Fruit fly (Drosophila melanogaster) whole organism, embryonic: ENCODE results near the gene CG43346.

ENCODE experiments used
- Asciz ChIP-seq: fragments of 200-800 bp; sonication (Bioruptor generic); optimal IDR thresholded peaks from 2 replicates; lab custom pipeline; 2017; ENCODE audit warnings: missing biosample characterization, mild to moderate bottlenecking, missing genetic modification characterization, missing genetic modification reagents
- Atf3 ChIP-seq: fragments of 200-800 bp; sonication (Bioruptor generic); optimal IDR thresholded peaks from 3 replicates; lab custom pipeline; 2016; ENCODE audit warnings: missing biosample characterization, missing genetic modification characterization
- B-H2 ChIP-seq: fragments of 200-800 bp; sonication (Bioruptor generic); optimal IDR thresholded peaks from 2 replicates; lab custom pipeline; 2018; ENCODE audit warnings: missing biosample characterization, mild to moderate bottlenecking, missing genetic modification characterization
- BtbVII ChIP-seq: fragments of 200-800 bp; sonication (Bioruptor generic); optimal IDR thresholded peaks from 3 replicates; lab custom pipeline; 2017; ENCODE audit warnings: missing biosample characterization, mild to moderate bottlenecking, missing genetic modification characterization
- CG11398 ChIP-seq: fragments of 200-800 bp; sonication (Bioruptor generic); optimal IDR thresholded peaks from 2 replicates; lab custom pipeline; 2016; ENCODE audit warnings: missing biosample characterization, missing genetic modification characterization
- CG11456 ChIP-seq: fragments of 200-800 bp; sonication (Bioruptor generic); IDR thresholded peaks from 3 replicates; pipeline ENCODE4 v1.3.6; 2022; ENCODE audit warnings: missing biosample characterization, missing genetic modification characterization
- CG12942 ChIP-seq: fragments of 200-800 bp; sonication (Bioruptor generic); optimal IDR thresholded peaks from 3 replicates; lab custom pipeline; 2016; ENCODE audit warnings: missing biosample characterization, missing genetic modification characterization
- CG14667 ChIP-seq: fragments of 200-800 bp; sonication (Bioruptor generic); IDR thresholded peaks from 2 replicates; pipeline ENCODE4 v1.3.6; 2022; ENCODE audit warnings: missing biosample characterization, missing genetic modification characterization
- CG15514 ChIP-seq: fragments of 200-800 bp; sonication (Bioruptor generic); optimal IDR thresholded peaks from 3 replicates; lab custom pipeline; 2017; ENCODE audit warnings: missing biosample characterization, missing genetic modification characterization, mild to moderate bottlenecking, moderate library complexity, missing genetic modification reagents
- CG1603 ChIP-seq: fragments of 200-800 bp; sonication (Bioruptor generic); optimal IDR thresholded peaks from 2 replicates; lab custom pipeline; 2019; ENCODE audit warnings: missing biosample characterization, mild to moderate bottlenecking, missing genetic modification characterization, moderate library complexity
- CG1792 ChIP-seq: fragments of 200-800 bp; sonication (Bioruptor generic); optimal IDR thresholded peaks from 2 replicates; lab custom pipeline; 2016; ENCODE audit warnings: missing biosample characterization, missing genetic modification characterization
- CG18764 ChIP-seq: fragments of 200-800 bp; sonication (Bioruptor generic); optimal IDR thresholded peaks from 3 replicates; lab custom pipeline; 2016; ENCODE audit warnings: missing biosample characterization, missing genetic modification characterization
- CG2199 ChIP-seq: fragments of 200-800 bp; sonication (Bioruptor generic); IDR thresholded peaks from 3 replicates; pipeline ENCODE4 v1.3.6; 2022; ENCODE audit warnings: missing biosample characterization, missing genetic modification characterization
- CG3065 ChIP-seq: fragments of 200-800 bp; sonication (Bioruptor generic); optimal IDR thresholded peaks from 2 replicates; lab custom pipeline; 2016; ENCODE audit warnings: missing biosample characterization, missing genetic modification characterization
- CG31224 ChIP-seq: fragments of 200-800 bp; sonication (Bioruptor generic); IDR thresholded peaks from 2 replicates; pipeline ENCODE4 v1.3.6; 2022; ENCODE audit warnings: missing biosample characterization, missing genetic modification characterization
- CG3847 ChIP-seq: fragments of 200-800 bp; sonication (Bioruptor generic); IDR thresholded peaks from 2 replicates; pipeline ENCODE4 v1.3.6; 2022; ENCODE audit warnings: missing biosample characterization, missing genetic modification characterization
- CG42726 ChIP-seq: fragments of 200-800 bp; sonication (Bioruptor generic); IDR thresholded peaks from 2 replicates; pipeline ENCODE4 v1.3.6; 2022; ENCODE audit warnings: missing biosample characterization, missing genetic modification characterization; ENCODE audit not compliant: partially characterized antibody
- CG6791 ChIP-seq: fragments of 200-800 bp; sonication (Bioruptor generic); IDR thresholded peaks from 3 replicates; pipeline ENCODE4 v1.3.6; 2022; ENCODE audit warnings: missing biosample characterization, missing genetic modification characterization; ENCODE audit not compliant: partially characterized antibody
- CG8765 ChIP-seq: fragments of 200-800 bp; sonication (Bioruptor generic); IDR thresholded peaks from 2 replicates; pipeline ENCODE4 v1.3.6; 2022; ENCODE audit warnings: missing biosample characterization, missing genetic modification characterization
- CG9727 ChIP-seq: fragments of 200-800 bp; sonication (Bioruptor generic); optimal IDR thresholded peaks from 3 replicates; lab custom pipeline; 2017; ENCODE audit warnings: missing biosample characterization, mild to moderate bottlenecking, missing genetic modification characterization
- Dbx ChIP-seq: fragments of 200-800 bp; sonication (Bioruptor generic); IDR thresholded peaks from 3 replicates; pipeline ENCODE4 v1.3.6; 2022; ENCODE audit warnings: missing biosample characterization, missing genetic modification characterization
- Dek ChIP-seq: fragments of 200-800 bp; sonication (Bioruptor generic); optimal IDR thresholded peaks from 3 replicates; lab custom pipeline; 2019; ENCODE audit warnings: missing biosample characterization, mild to moderate bottlenecking, missing genetic modification characterization, moderate library complexity
- Dip2 ChIP-seq: fragments of 200-800 bp; sonication (Bioruptor generic); IDR thresholded peaks from 2 replicates; pipeline ENCODE4 v1.3.6; 2022; ENCODE audit warnings: missing biosample characterization, missing genetic modification characterization
- Drgx ChIP-seq: fragments of 200-800 bp; sonication (Bioruptor generic); IDR thresholded peaks from 2 replicates; pipeline ENCODE4 v1.3.6; 2022; ENCODE audit warnings: missing biosample characterization, missing genetic modification characterization
- Gsc ChIP-seq: fragments of 200-800 bp; sonication (Bioruptor generic); IDR thresholded peaks from 2 replicates; pipeline ENCODE4 v1.3.6; 2022; ENCODE audit warnings: missing biosample characterization, missing genetic modification characterization
- HLH4C ChIP-seq: fragments of 200-800 bp; sonication (Bioruptor generic); IDR thresholded peaks from 3 replicates; pipeline ENCODE4 v1.3.6; 2022; ENCODE audit warnings: missing biosample characterization, missing genetic modification characterization; ENCODE audit not compliant: partially characterized antibody
- Mrtf ChIP-seq: fragments of 200-800 bp; sonication (Bioruptor generic); IDR thresholded peaks from 3 replicates; pipeline ENCODE4 v1.3.6; 2022; ENCODE audit warnings: missing biosample characterization, missing genetic modification characterization
- NFAT ChIP-seq: fragments of 200-800 bp; sonication (Bioruptor generic); IDR thresholded peaks from 2 replicates; pipeline ENCODE4 v1.3.6; 2022; ENCODE audit warnings: missing biosample characterization, missing genetic modification characterization
- Ptx1 ChIP-seq: fragments of 200-800 bp; sonication (Bioruptor generic); IDR thresholded peaks from 2 replicates; pipeline ENCODE4 v1.3.6; 2022; ENCODE audit warnings: missing biosample characterization, missing genetic modification characterization
- Scr ChIP-seq: fragments of 200-800 bp; sonication (Bioruptor generic); IDR thresholded peaks from 2 replicates; pipeline ENCODE4 v1.3.6; 2022; ENCODE audit warnings: missing biosample characterization, missing genetic modification characterization; ENCODE audit not compliant: partially characterized antibody
- ara ChIP-seq: fragments of 200-800 bp; sonication (Bioruptor generic); IDR thresholded peaks from 2 replicates; pipeline ENCODE4 v1.3.6; 2022; ENCODE audit warnings: missing biosample characterization, missing genetic modification characterization
- bigmax ChIP-seq: fragments of 200-800 bp; sonication (Bioruptor generic); optimal IDR thresholded peaks from 2 replicates; lab custom pipeline; 2018; ENCODE audit warnings: missing biosample characterization, mild to moderate bottlenecking, missing genetic modification characterization
- caup ChIP-seq: fragments of 200-800 bp; sonication (Bioruptor generic); optimal IDR thresholded peaks from 3 replicates; lab custom pipeline; 2017; ENCODE audit warnings: missing biosample characterization, mild to moderate bottlenecking, missing genetic modification characterization, moderate library complexity; ENCODE audit not compliant: severe bottlenecking
- chinmo ChIP-seq: fragments of 200-800 bp; sonication (Bioruptor generic); IDR thresholded peaks from 4 replicates; pipeline ENCODE4 v1.3.6; 2022; ENCODE audit warnings: missing biosample characterization, missing genetic modification characterization; ENCODE audit not compliant: partially characterized antibody
- chn ChIP-seq: fragments of 200-800 bp; sonication (Bioruptor generic); optimal IDR thresholded peaks from 2 replicates; lab custom pipeline; 2016; ENCODE audit warnings: missing biosample characterization, missing genetic modification characterization
- fd102C ChIP-seq: fragments of 200-800 bp; sonication (Bioruptor generic); optimal IDR thresholded peaks from 2 replicates; lab custom pipeline; 2018; ENCODE audit warnings: missing biosample characterization, mild to moderate bottlenecking, missing genetic modification characterization, moderate library complexity
- fd96Cb ChIP-seq: fragments of 200-800 bp; sonication (Bioruptor generic); optimal IDR thresholded peaks from 2 replicates; lab custom pipeline; 2018; ENCODE audit warnings: missing biosample characterization, mild to moderate bottlenecking, missing genetic modification characterization, moderate library complexity
- gro ChIP-seq: fragments of 200-800 bp; sonication (Bioruptor generic); optimal IDR thresholded peaks from 2 replicates; lab custom pipeline; 2016; ENCODE audit warnings: missing biosample characterization, missing genetic modification characterization
- gsb ChIP-seq: fragments of 200-800 bp; sonication (Bioruptor generic); IDR thresholded peaks from 2 replicates; pipeline ENCODE4 v1.3.6; 2022; ENCODE audit warnings: missing biosample characterization, missing genetic modification characterization
- her ChIP-seq: fragments of 200-800 bp; sonication (Bioruptor generic); optimal IDR thresholded peaks from 2 replicates; lab custom pipeline; 2016; ENCODE audit warnings: missing biosample characterization, missing genetic modification characterization
- nerfin-1 ChIP-seq: fragments of 200-800 bp; sonication (Bioruptor generic); optimal IDR thresholded peaks from 3 replicates; lab custom pipeline; 2019; ENCODE audit warnings: missing biosample characterization, mild to moderate bottlenecking, missing genetic modification characterization, moderate library complexity
- onecut ChIP-seq: fragments of 200-800 bp; sonication (Bioruptor generic); IDR thresholded peaks from 2 replicates; pipeline ENCODE4 v1.3.6; 2022; ENCODE audit warnings: missing biosample characterization, missing genetic modification characterization
- peb ChIP-seq: fragments of 200-800 bp; sonication (Bioruptor generic); IDR thresholded peaks from 2 replicates; pipeline ENCODE4 v1.3.6; 2022; ENCODE audit warnings: missing biosample characterization, missing genetic modification characterization
- pros ChIP-seq: fragments of 200-800 bp; sonication (Bioruptor generic); optimal IDR thresholded peaks from 3 replicates; lab custom pipeline; 2019; ENCODE audit warnings: missing biosample characterization, mild to moderate bottlenecking, missing genetic modification characterization, moderate library complexity
- pzg ChIP-seq: fragments of 200-800 bp; sonication (Bioruptor generic); optimal IDR thresholded peaks from 3 replicates; lab custom pipeline; 2018; ENCODE audit warnings: missing biosample characterization, mild to moderate bottlenecking, missing genetic modification characterization, moderate library complexity
- rib ChIP-seq: fragments of 200-800 bp; sonication (Bioruptor generic); IDR thresholded peaks from 2 replicates; pipeline ENCODE4 v1.3.6; 2022; ENCODE audit warnings: missing biosample characterization, missing genetic modification characterization
- sisA ChIP-seq: fragments of 200-800 bp; sonication (Bioruptor generic); IDR thresholded peaks from 2 replicates; pipeline ENCODE4 v1.3.6; 2022; ENCODE audit warnings: missing biosample characterization, missing genetic modification characterization
- slbo ChIP-seq: fragments of 200-800 bp; sonication (Bioruptor generic); IDR thresholded peaks from 2 replicates; pipeline ENCODE4 v1.3.6; 2022; ENCODE audit warnings: missing biosample characterization, missing genetic modification characterization
- sug ChIP-seq: fragments of 200-800 bp; optimal IDR thresholded peaks from 2 replicates; lab custom pipeline; 2019; ENCODE audit warnings: missing biosample characterization, mild to moderate bottlenecking, missing genetic modification characterization, moderate library complexity
- vvl ChIP-seq: fragments of 200-800 bp; sonication (Bioruptor generic); IDR thresholded peaks from 2 replicates; pipeline ENCODE4 v1.3.6; 2022; ENCODE audit warnings: missing biosample characterization, missing genetic modification characterization

Gene CG43346

dm6 chr2L:21214961-21215362 lies 46.6 kb upstream of the CG43346 start (continued):
- TF ChIP-seq Asciz (GFP tag; lab: Kevin White, UChicago), result no peak
- peak; percentile 36 for TF ChIP-seq Dek
- TF ChIP-seq bigmax, result peak; percentile 63
- TF ChIP-seq sug, result peak; percentile 64
- TF ChIP-seq nerfin-1 (tag; lab: Kevin White, UChicago), result peak; percentile 27
- TF ChIP-seq Drgx (GFP tag; lab: Robert Waterston, UW), result no peak
- peak; percentile 47 for TF ChIP-seq onecut (GFP tag; lab: Robert Waterston, UW)
- TF ChIP-seq CG14667, result no peak
- TF ChIP-seq CG11398, result peak; percentile 23
- TF ChIP-seq CG42726 (GFP tag; lab: Robert Waterston, UW), result peak; percentile 58
- 0 out of 4 replicates have a peak, but pooled peaks have one; percentile 63 for TF ChIP-seq chinmo (GFP tag; lab: Robert Waterston, UW)
- peak; percentile 5 for TF ChIP-seq CG12942 (GFP tag; lab: Kevin White, UChicago)
- TF ChIP-seq ara (GFP tag; lab: Robert Waterston, UW), result peak; percentile 69; the same call in 1 of the 2 replicates
- no peak for TF ChIP-seq CG18764 (GFP tag; lab: Kevin White, UChicago)
- peak; percentile 4 for TF ChIP-seq gro (GFP tag; lab: Kevin White, UChicago)
- peak; percentile 16 for TF ChIP-seq CG1792 (GFP tag; lab: Kevin White, UChicago)
- TF ChIP-seq CG8765 (GFP tag; lab: Robert Waterston, UW), result peak; percentile 41; the same call in 1 of the 2 replicates
- TF ChIP-seq CG31224 (GFP tag; lab: Robert Waterston, UW), result no peak
- peak; percentile 55 for TF ChIP-seq Dbx (GFP tag; lab: Robert Waterston, UW)
- 0 out of 2 replicates have a peak, but pooled peaks have one; percentile 27 for TF ChIP-seq Ptx1 (GFP tag; lab: Robert Waterston, UW)
- peak; percentile 22 for TF ChIP-seq B-H2 (GFP tag; lab: Kevin White, UChicago)
- peak; percentile 49 for TF ChIP-seq her
- TF ChIP-seq peb (GFP tag; lab: Robert Waterston, UW), result 0 out of 2 replicates have a peak, but pooled peaks have one; percentile 7
- peak; percentile 29; the same call in 1 of the 3 replicates for TF ChIP-seq HLH4C (GFP tag; lab: Robert Waterston, UW)
- peak; percentile 75 for TF ChIP-seq CG11456 (GFP tag; lab: Robert Waterston, UW)
- peak; percentile 42; the same call in 1 of the 2 replicates for TF ChIP-seq CG3847
- TF ChIP-seq CG3065 (GFP tag; lab: Kevin White, UChicago), result no peak
- peak; percentile 32 for TF ChIP-seq fd102C
- no peak for TF ChIP-seq pzg
- 0 out of 2 replicates have a peak, but pooled peaks have one; percentile 10 for TF ChIP-seq Scr (GFP tag; lab: Robert Waterston, UW)
- peak; percentile 96 for TF ChIP-seq CG2199 (GFP tag; lab: Robert Waterston, UW)
- TF ChIP-seq CG9727 (GFP tag; lab: Kevin White, UChicago), result peak; percentile 5
- peak; percentile 36 for TF ChIP-seq CG15514 (GFP tag; lab: Kevin White, UChicago)
- peak; percentile 3 for TF ChIP-seq Atf3 (GFP tag; lab: Kevin White, UChicago)
- TF ChIP-seq Mrtf (GFP tag; lab: Robert Waterston, UW), result no peak
- no peak for TF ChIP-seq Gsc
- TF ChIP-seq rib (GFP tag; lab: Robert Waterston, UW), result peak; percentile 70; the same call in 1 of the 2 replicates
- TF ChIP-seq caup, result peak; percentile 44
- TF ChIP-seq CG6791 (GFP tag; lab: Robert Waterston, UW), result peak; percentile 67; the same call in 2 of the 3 replicates
- no peak for TF ChIP-seq BtbVII (GFP tag; lab: Kevin White, UChicago)
- peak; percentile 87 for TF ChIP-seq pros
- TF ChIP-seq slbo (GFP tag; lab: Robert Waterston, UW), result peak; percentile 49; the same call in 1 of the 2 replicates
- TF ChIP-seq chn (GFP tag; lab: Kevin White, UChicago), result peak; percentile 41
- peak; percentile 34 for TF ChIP-seq CG1603 (tag; lab: Kevin White, UChicago)
- no peak for TF ChIP-seq gsb
- peak; percentile 51; the same call in 1 of the 2 replicates for TF ChIP-seq vvl (GFP tag; lab: Robert Waterston, UW)
- TF ChIP-seq Dip2 (GFP tag; lab: Robert Waterston, UW), result no peak
- TF ChIP-seq NFAT (GFP tag; lab: Robert Waterston, UW), result peak; percentile 64
- peak; percentile 22; the same call in 1 of the 2 replicates for TF ChIP-seq sisA
- TF ChIP-seq fd96Cb (tag; lab: Kevin White, UChicago), result peak; percentile 40
